Worm (Caenorhabditis elegans) whole organism, dauer: ENCODE measurements around the gene fbxc-26.

Experiments used
- unc-62 ChIP-seq: sonication (generic microtip); optimal IDR thresholded peaks from 2 replicates; lab custom pipeline; 2017; ENCODE audit warnings: missing biosample characterization, missing genetic modification reagents, missing genetic modification characterization

fbxc-26 gene

ce11 chrII:1709959-1710358, 15.5 kb upstream of the fbxc-26 start, which contains the start of gene fbxa-184:
TSS of gene fbxa-184 (plus strand) at chrII:1710259.
- TF ChIP-seq unc-62 (GFP tag; lab: Kevin White, UChicago): no peak

- no peak for TF ChIP-seq unc-62 (GFP tag; lab: Kevin White, UChicago)
Measured at ce11 chrII:1706385-1706784, 12.0 kb upstream of the fbxc-26 start, which contains the start of gene sdz-18. TSS of gene sdz-18 (minus strand) at chrII:1706485.

ce11 chrII:1703363-1703762, 8.9 kb upstream of the fbxc-26 start, which contains the start of gene fbxb-47:
TSS of gene fbxb-47 (minus strand) at chrII:1703463.
- TF ChIP-seq unc-62 (GFP tag; lab: Kevin White, UChicago): no peak

- TF ChIP-seq unc-62 (GFP tag; lab: Kevin White, UChicago): no peak
Measured at ce11 chrII:1695861-1696260, 1.4 kb upstream of the fbxc-26 start, which contains the start of gene F58E1.13. TSS of gene F58E1.13 (minus strand) at chrII:1695872.

- no peak for TF ChIP-seq unc-62 (GFP tag; lab: Kevin White, UChicago)
Measured at ce11 chrII:1692827-1693226, 1.6 kb downstream of the fbxc-26 start, which contains the start of gene fbxc-21. TSS of gene fbxc-21 (minus strand) at chrII:1692927.

ce11 chrII:1691011-1691410, 3.4 kb downstream of the fbxc-26 start, which contains the start of gene fbxc-22:
TSS of gene fbxc-22 (minus strand) at chrII:1691111.
- no peak for TF ChIP-seq unc-62 (GFP tag; lab: Kevin White, UChicago)

ce11 chrII:1688813-1689212, 5.6 kb downstream of the fbxc-26 start, which contains the start of the genes fbxb-18 and fbxb-19:
TSS of gene fbxb-18 (minus strand) at chrII:1688913.
TSS of gene fbxb-19 (minus strand) at chrII:1689181.
- no peak for TF ChIP-seq unc-62 (GFP tag; lab: Kevin White, UChicago)

ce11 chrII:1683742-1684141, 10.7 kb downstream of the fbxc-26 start, which contains the start of gene fbxb-25:
TSS of gene fbxb-25 (plus strand) at chrII:1684042.
- TF ChIP-seq unc-62 (GFP tag; lab: Kevin White, UChicago): no peak

ce11 chrII:1682218-1682617, 12.2 kb downstream of the fbxc-26 start, which contains the start of gene fbxb-26:
TSS of gene fbxb-26 (plus strand) at chrII:1682518.
- TF ChIP-seq unc-62 (GFP tag; lab: Kevin White, UChicago): no peak

ce11 chrII:1679081-1679480, 15.3 kb downstream of the fbxc-26 start, which contains the start of gene irld-36:
TSS of gene irld-36 (plus strand) at chrII:1679381.
- no peak for TF ChIP-seq unc-62 (GFP tag; lab: Kevin White, UChicago)

ce11 chrII:1676088-1676487, 18.3 kb downstream of the fbxc-26 start, which contains the start of gene fbxb-17:
TSS of gene fbxb-17 (plus strand) at chrII:1676388.
- TF ChIP-seq unc-62 (GFP tag; lab: Kevin White, UChicago): no peak

ce11 chrII:1672673-1673072, 21.8 kb downstream of the fbxc-26 start:
- no peak for TF ChIP-seq unc-62 (GFP tag; lab: Kevin White, UChicago)

ce11 chrII:1670985-1671384, 23.4 kb downstream of the fbxc-26 start:
- no peak for TF ChIP-seq unc-62 (GFP tag; lab: Kevin White, UChicago)

- TF ChIP-seq unc-62 (GFP tag; lab: Kevin White, UChicago): no peak
Measured at ce11 chrII:1670260-1670879, 24.1 kb downstream of the fbxc-26 start, which contains the start of gene nhx-6. TSS of gene nhx-6 (plus strand) at chrII:1670829.

- no peak for TF ChIP-seq unc-62 (GFP tag; lab: Kevin White, UChicago)
Measured at ce11 chrII:1668913-1669312, 25.5 kb downstream of the fbxc-26 start, which contains the start of gene srw-97. TSS of gene srw-97 (minus strand) at chrII:1669013.

ce11 chrII:1666025-1666424, 28.4 kb downstream of the fbxc-26 start, which contains the start of gene srlf-29:
TSS of gene srlf-29 (plus strand) at chrII:1666325.
- no peak for TF ChIP-seq unc-62 (GFP tag; lab: Kevin White, UChicago)
